Fruit fly (Drosophila melanogaster) whole organism, embryonic: Measurements from ENCODE around the gene dachs.

ENCODE experiments used
- CG10565 ChIP-seq: fragments of 200-800 bp; sonication (Bioruptor generic); optimal IDR thresholded peaks from 3 replicates; lab custom pipeline; 2016; ENCODE audit warnings: missing biosample characterization, mild to moderate bottlenecking, missing genetic modification characterization
- CG6175 ChIP-seq: fragments of 200-800 bp; sonication (Bioruptor generic); IDR thresholded peaks from 3 replicates; pipeline ENCODE4 v1.3.6; 2022; ENCODE audit warnings: missing biosample characterization, missing genetic modification characterization

dm6 chr2L:8506729-8507128 lies 40.1 kb downstream of the dachs start, which contains the start of gene Dh31:
- TF ChIP-seq CG6175, result no peak
- no peak for TF ChIP-seq CG10565 (GFP tag; lab: Kevin White, UChicago)
